Fruit fly (Drosophila melanogaster) whole organism, prepupa: Measurements from ENCODE around the gene laf.

Experiments
- CG10631 ChIP-seq: fragments of 200-800 bp; sonication (Bioruptor generic); optimal IDR thresholded peaks from 2 replicates; lab custom pipeline; 2016; ENCODE audit warnings: missing biosample characterization, missing genetic modification characterization
- CG10669 ChIP-seq: fragments of 200-800 bp; sonication (Bioruptor generic); optimal IDR thresholded peaks from 3 replicates; lab custom pipeline; 2018; ENCODE audit warnings: missing biosample characterization, mild to moderate bottlenecking, missing genetic modification characterization, moderate library complexity
- CG15336 ChIP-seq: fragments of 200-800 bp; sonication (Bioruptor generic); IDR thresholded peaks from 2 replicates; pipeline ENCODE4 v1.3.6; 2022; ENCODE audit warnings: missing biosample characterization, missing genetic modification characterization
- CG32006 ChIP-seq: fragments of 200-800 bp; sonication (Bioruptor generic); optimal IDR thresholded peaks from 3 replicates; lab custom pipeline; 2017; ENCODE audit warnings: missing biosample characterization, mild to moderate bottlenecking, missing genetic modification characterization
- CG6163 ChIP-seq: fragments of 200-800 bp; sonication (Bioruptor generic); IDR thresholded peaks from 3 replicates; pipeline ENCODE4 v1.3.6; 2022; ENCODE audit warnings: missing biosample characterization, missing genetic modification characterization
- Eip93F ChIP-seq: fragments of 200-800 bp; sonication (Bioruptor generic); optimal IDR thresholded peaks from 2 replicates; lab custom pipeline; 2016; ENCODE audit warnings: missing biosample characterization, mild to moderate bottlenecking, missing genetic modification characterization
- Ets21C ChIP-seq: fragments of 200-800 bp; sonication (Bioruptor generic); optimal IDR thresholded peaks from 3 replicates; lab custom pipeline; 2016; ENCODE audit warnings: missing biosample characterization, missing genetic modification characterization
- Gug ChIP-seq: fragments of 200-800 bp; sonication (Bioruptor generic); IDR thresholded peaks from 2 replicates; pipeline ENCODE4 v1.3.6; 2022; ENCODE audit warnings: missing biosample characterization, missing genetic modification characterization
- Met ChIP-seq: fragments of 200-800 bp; sonication (Bioruptor generic); optimal IDR thresholded peaks from 3 replicates; lab custom pipeline; 2016; ENCODE audit warnings: missing biosample characterization, missing genetic modification characterization
- OdsH ChIP-seq: fragments of 200-800 bp; sonication (Bioruptor generic); optimal IDR thresholded peaks from 3 replicates; lab custom pipeline; 2016; ENCODE audit warnings: missing biosample characterization, missing genetic modification characterization
- Smox ChIP-seq: fragments of 200-800 bp; sonication (Bioruptor generic); optimal IDR thresholded peaks from 3 replicates; lab custom pipeline; 2016; ENCODE audit warnings: missing biosample characterization, missing genetic modification characterization
- Sox14 ChIP-seq: fragments of 200-800 bp; sonication (Bioruptor generic); optimal IDR thresholded peaks from 3 replicates; lab custom pipeline; 2016; ENCODE audit warnings: missing biosample characterization, missing genetic modification characterization
- dac ChIP-seq: fragments of 200-800 bp; sonication (Bioruptor generic); optimal IDR thresholded peaks from 2 replicates; lab custom pipeline; 2017; ENCODE audit warnings: missing biosample characterization, mild to moderate bottlenecking, missing genetic modification characterization
- fkh ChIP-seq: fragments of 200-800 bp; sonication (Bioruptor generic); optimal IDR thresholded peaks from 3 replicates; lab custom pipeline; 2017; ENCODE audit warnings: missing biosample characterization, mild to moderate bottlenecking, missing genetic modification characterization, moderate library complexity
- lz ChIP-seq: fragments of 200-800 bp; sonication (Bioruptor generic); optimal IDR thresholded peaks from 3 replicates; lab custom pipeline; 2016; ENCODE audit warnings: missing biosample characterization, missing genetic modification characterization
- net ChIP-seq: fragments of 200-800 bp; sonication (Bioruptor generic); optimal IDR thresholded peaks from 3 replicates; lab custom pipeline; 2016; ENCODE audit warnings: missing biosample characterization, missing genetic modification characterization
- spab ChIP-seq: fragments of 200-800 bp; sonication (Bioruptor generic); optimal IDR thresholded peaks from 2 replicates; lab custom pipeline; 2017; ENCODE audit warnings: missing biosample characterization, mild to moderate bottlenecking, missing genetic modification characterization, missing genetic modification reagents
- svp ChIP-seq: fragments of 200-800 bp; sonication (Bioruptor generic); peaks from one replicate; lab custom pipeline; 2016; ENCODE audit warnings: missing biosample characterization, missing genetic modification characterization
- topi ChIP-seq: fragments of 200-800 bp; sonication (Bioruptor generic); optimal IDR thresholded peaks from 3 replicates; lab custom pipeline; 2016; ENCODE audit warnings: missing biosample characterization, missing genetic modification characterization
- vri ChIP-seq: fragments of 200-800 bp; sonication (Bioruptor generic); optimal IDR thresholded peaks from 3 replicates; lab custom pipeline; 2016; ENCODE audit warnings: missing biosample characterization, mild to moderate bottlenecking, missing genetic modification characterization

laf gene

dm6 chr3R:4830413-4830812 lies 47.9 kb downstream of the laf start, which contains the start of gene CG14658:
Gene CG14658 (minus strand): TSS chr3R:4830513.
- TF ChIP-seq Gug (GFP tag; lab: Robert Waterston, UW) (no peak), CG10631 (GFP tag; lab: Kevin White, UChicago) (no peak), vri (GFP tag; lab: Kevin White, UChicago) (no peak), Ets21C (no peak), CG10669 (no peak), net (GFP tag; lab: Kevin White, UChicago) (no peak), CG32006 (no peak), svp (no peak), Smox (no peak), Met (GFP tag; lab: Kevin White, UChicago) (no peak), CG15336 (GFP tag; lab: Robert Waterston, UW) (no peak), CG6163 (GFP tag; lab: Robert Waterston, UW) (no peak), Eip93F (GFP tag; lab: Kevin White, UChicago) (no peak), Sox14 (GFP tag; lab: Kevin White, UChicago) (no peak), fkh (GFP tag; lab: Kevin White, UChicago) (no peak), lz (GFP tag; lab: Kevin White, UChicago) (no peak), OdsH (GFP tag; lab: Kevin White, UChicago) (no peak), topi (GFP tag; lab: Kevin White, UChicago) (no peak), spab (GFP tag; lab: Kevin White, UChicago) (no peak), dac (GFP tag; lab: Kevin White, UChicago) (no peak)
